Fruit fly (Drosophila melanogaster): ENCODE results near the gene CG43155.

CG43155 gene

dm6 chrX:11449476-11450119, 10.0 kb upstream of the CG43155 start (continued):
- peak; percentile 83 for TF ChIP-seq repo (GFP tag; optimal IDR thresholded peaks at IDR 0.05)
- TF ChIP-seq zfh1 (GFP tag; IDR thresholded peaks at IDR 0.05) = peak; percentile 86
- TF ChIP-seq CG8388 (GFP tag; optimal IDR thresholded peaks at IDR 0.05) = peak; percentile 80
- peak; percentile 48 for TF ChIP-seq NC2α (GFP tag; optimal IDR thresholded peaks at IDR 0.05)
- peak; percentile 82 for TF ChIP-seq CG16863 (GFP tag; optimal IDR thresholded peaks at IDR 0.05)
- TF ChIP-seq CG1792 (GFP tag; optimal IDR thresholded peaks at IDR 0.05) = peak; percentile 84
- peak; percentile 59 for TF ChIP-seq CG8281 (tag; optimal IDR thresholded peaks at IDR 0.05)
- peak; percentile 83 for TF ChIP-seq her (GFP tag; optimal IDR thresholded peaks at IDR 0.05)
- TF ChIP-seq gce (GFP tag; IDR thresholded peaks at IDR 0.05) = peak; percentile 76; the same call in 2 of the 3 replicates
- TF ChIP-seq mld (GFP tag; IDR thresholded peaks at IDR 0.05; ENCODE audit: partially characterized antibody) = no peak
- TF ChIP-seq CG30020 (tag; optimal IDR thresholded peaks at IDR 0.05) = peak; percentile 34
- peak; percentile 86 for TF ChIP-seq Xrp1 (GFP tag; IDR thresholded peaks at IDR 0.05)
- TF ChIP-seq Nf-YC (tag; optimal IDR thresholded peaks at IDR 0.05) = peak; percentile 78
- peak; percentile 66 for TF ChIP-seq oc (tag; optimal IDR thresholded peaks at IDR 0.05)
- TF ChIP-seq bab2 (GFP tag; optimal IDR thresholded peaks at IDR 0.05) = peak; percentile 85
- peak; percentile 70 for TF ChIP-seq CG1529 (GFP tag; optimal IDR thresholded peaks at IDR 0.05)
- TF ChIP-seq CG10147 (GFP tag; optimal IDR thresholded peaks at IDR 0.05) = peak; percentile 79
- TF ChIP-seq CG9437 (GFP tag; optimal IDR thresholded peaks at IDR 0.05) = peak; percentile 59
- TF ChIP-seq CG8765 (GFP tag; IDR thresholded peaks at IDR 0.05) = peak; percentile 74
- peak; percentile 70 for TF ChIP-seq en (GFP tag; optimal IDR thresholded peaks at IDR 0.05)
- peak; percentile 51 for TF ChIP-seq trh (GFP tag; optimal IDR thresholded peaks at IDR 0.05)
- peak; percentile 47 for TF ChIP-seq disco-r (GFP tag; optimal IDR thresholded peaks at IDR 0.05)

- TF ChIP-seq stwl (tag; optimal IDR thresholded peaks at IDR 0.05) (no peak), eve (GFP tag; optimal IDR thresholded peaks at IDR 0.05) (no peak), Hmr (GFP tag; optimal IDR thresholded peaks at IDR 0.05) (no peak), CG11695 (GFP tag; IDR thresholded peaks at IDR 0.05) (no peak), lola (GFP tag; optimal IDR thresholded peaks at IDR 0.05) (no peak), TFAM (GFP tag; optimal IDR thresholded peaks at IDR 0.05) (no peak), B-H2 (GFP tag; optimal IDR thresholded peaks at IDR 0.05) (no peak), al (GFP tag; IDR thresholded peaks at IDR 0.05) (no peak), Antp (GFP tag; optimal IDR thresholded peaks at IDR 0.05) (peak; percentile 29), Ada2b (GFP tag; IDR thresholded peaks at IDR 0.05) (no peak; the same call in 1 of the 2 replicates), bbx (GFP tag; IDR thresholded peaks at IDR 0.05; ENCODE audit: partially characterized antibody) (no peak), CG15269 (tag; optimal IDR thresholded peaks at IDR 0.05) (peak; percentile 33), CG4617 (GFP tag; optimal IDR thresholded peaks at IDR 0.05; ENCODE audit: borderline replicate concordance) (no peak), so (GFP tag; IDR thresholded peaks at IDR 0.05) (no peak), Dip2 (GFP tag; IDR thresholded peaks at IDR 0.05) (no peak), rib (GFP tag; IDR thresholded peaks at IDR 0.05) (no peak), CG14667 (GFP tag; IDR thresholded peaks at IDR 0.05) (no peak), CG30403 (GFP tag; optimal IDR thresholded peaks at IDR 0.05) (no peak), jumu (GFP tag; optimal IDR thresholded peaks at IDR 0.05) (no peak), grau (tag; optimal IDR thresholded peaks at IDR 0.05) (no peak), zfh2 (GFP tag; optimal IDR thresholded peaks at IDR 0.05) (no peak), peb (GFP tag; IDR thresholded peaks at IDR 0.05) (no peak), vvl (GFP tag; IDR thresholded peaks at IDR 0.05) (0 out of 2 replicates have a peak, but pooled peaks have one; percentile 29), ham (GFP tag; IDR thresholded peaks at IDR 0.05) (no peak), gsb (GFP tag; IDR thresholded peaks at IDR 0.05) (no peak), CG1647 (GFP tag; optimal IDR thresholded peaks at IDR 0.05) (no peak), tgo (GFP tag; IDR thresholded peaks at IDR 0.05) (peak; percentile 29; the same call in 1 of the 3 replicates), CoRest (tag; optimal IDR thresholded peaks at IDR 0.05) (peak; percentile 21), CG14860 (GFP tag; IDR thresholded peaks at IDR 0.05; ENCODE audit: partially characterized antibody) (no peak)
Observed at dm6 chrX:11450406-11450805, 9.2 kb upstream of the CG43155 start.
